Fruit fly (Drosophila melanogaster) whole organism, prepupa: Measurements from ENCODE around the gene rempA.

ENCODE experiments used
- CG10669 ChIP-seq: fragments of 200-800 bp; sonication (Bioruptor generic); optimal IDR thresholded peaks from 3 replicates; lab custom pipeline; 2018; ENCODE audit warnings: missing biosample characterization, mild to moderate bottlenecking, missing genetic modification characterization, moderate library complexity
- CG1621 ChIP-seq: fragments of 200-800 bp; sonication (Bioruptor generic); optimal IDR thresholded peaks from 3 replicates; lab custom pipeline; 2018; ENCODE audit warnings: missing biosample characterization, mild to moderate bottlenecking, missing genetic modification characterization
- Eip78C ChIP-seq: fragments of 200-800 bp; sonication (Bioruptor generic); peaks from one replicate; lab custom pipeline; 2016; ENCODE audit warnings: missing biosample characterization, missing genetic modification characterization
- Ets96B ChIP-seq: fragments of 200-800 bp; optimal IDR thresholded peaks from 2 replicates; lab custom pipeline; 2019; ENCODE audit warnings: missing biosample characterization, mild to moderate bottlenecking, missing genetic modification characterization, moderate library complexity
- Hr4 ChIP-seq: fragments of 200-800 bp; sonication (Bioruptor generic); optimal IDR thresholded peaks from 3 replicates; lab custom pipeline; 2016; ENCODE audit warnings: missing biosample characterization, missing genetic modification characterization
- eg ChIP-seq: fragments of 200-800 bp; sonication (Bioruptor generic); IDR thresholded peaks from 3 replicates; pipeline ENCODE4 v1.3.6; 2022; ENCODE audit warnings: missing biosample characterization, missing genetic modification characterization
- fd85E ChIP-seq: fragments of 200-800 bp; sonication (Bioruptor generic); optimal IDR thresholded peaks from 3 replicates; lab custom pipeline; 2016; ENCODE audit warnings: missing biosample characterization, missing genetic modification characterization
- ss ChIP-seq, 2 experiments: fragments of 200-800 bp; sonication (Bioruptor generic); optimal IDR thresholded peaks; 2 replicates in 1 of 2; 3 replicates in 1 of 2; lab custom pipeline; 2017 to 2018; ENCODE audit warnings: mild to moderate bottlenecking in 2 of 2, missing biosample characterization in 2 of 2, missing genetic modification characterization in 2 of 2, moderate library complexity in 1 of 2

dm6 chr2L:517911-518619, 42.0 kb downstream of the rempA start:
- TF ChIP-seq CG10669 (peak; percentile 21), eg (GFP tag; lab: Robert Waterston, UW) (no peak), Hr4 (GFP tag; lab: Kevin White, UChicago) (no peak), fd85E (no peak), CG1621 (tag; lab: Kevin White, UChicago) (no peak), ss (GFP tag; optimal IDR thresholded peaks at IDR 0.05; lab: Kevin White, UChicago) (no peak), Eip78C (GFP tag; lab: Kevin White, UChicago) (peak; percentile 85), Ets96B (tag; lab: Kevin White, UChicago) (peak; percentile 43)
